Fruit fly (Drosophila melanogaster) whole organism: ENCODE results near the gene CG15368.

ENCODE experiments used
- CG8478 ChIP-seq: fragments of >200 bp; optimal IDR thresholded peaks from 2 replicates; lab custom pipeline; 2018; ENCODE audit warnings: inconsistent platforms
- Dll ChIP-seq: fragments of >200 bp; optimal IDR thresholded peaks from 2 replicates; lab custom pipeline; 2017
- EcR ChIP-seq, 2 experiments: fragments of >200 bp; optimal IDR thresholded peaks; 2 replicates each; lab custom pipeline; 2017; ENCODE audit warnings: missing biosample characterization in 2 of 2, missing genetic modification characterization in 2 of 2, missing genetic modification reagents in 2 of 2
- pan ChIP-seq: fragments of >200 bp; optimal IDR thresholded peaks from 2 replicates; lab custom pipeline; 2017
- psq ChIP-seq: fragments of >200 bp; optimal IDR thresholded peaks from 2 replicates; lab custom pipeline; 2017
- usp ChIP-seq: fragments of >200 bp; optimal IDR thresholded peaks from 2 replicates; lab custom pipeline; 2017; ENCODE audit warnings: missing biosample characterization, missing genetic modification characterization, mixed read lengths

CG15368 gene

DNA sequence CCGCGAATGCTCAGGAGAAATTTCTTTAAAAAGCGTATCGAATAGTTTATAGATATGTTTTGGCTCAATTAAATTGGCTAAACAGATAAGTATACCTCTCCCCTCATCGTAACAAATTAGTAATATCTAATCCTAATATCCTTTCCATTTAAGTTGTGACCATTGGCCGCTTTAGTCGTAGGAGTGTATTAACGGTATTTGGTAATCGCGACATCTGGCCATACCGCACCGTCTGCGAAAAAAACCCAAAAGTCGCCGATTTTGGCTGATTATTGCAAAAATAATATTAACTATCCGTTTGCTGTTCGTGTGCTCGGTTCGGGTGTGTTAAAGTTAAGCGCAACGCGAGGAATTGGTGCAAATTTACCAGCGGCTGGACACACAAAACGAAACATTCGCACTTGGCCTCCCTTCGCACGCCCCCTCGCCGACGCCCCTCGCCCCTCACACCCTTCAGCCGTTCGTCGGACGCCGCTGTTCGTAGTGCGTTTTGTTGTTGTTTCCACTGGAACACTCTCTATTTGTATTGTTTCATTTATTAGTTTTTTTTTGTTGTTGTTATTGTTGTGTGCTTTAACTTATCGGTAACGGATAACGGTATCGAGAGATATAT lies 31.7 kb downstream of the CG15368 start, which contains the start of the genes amx and Dsor1:
Gene amx (minus strand): TSS at position 166 of the 613 bp plus-strand sequence.
Gene Dsor1 (plus strand): TSS at position 172 of the 613 bp plus-strand sequence.
- no peak for TF ChIP-seq EcR (GFP tag; optimal IDR thresholded peaks at IDR 0.05; lab: Kevin White, UChicago)
- no peak for TF ChIP-seq psq
- TF ChIP-seq CG8478 (lab: Kevin White, UChicago): no peak
- no peak for TF ChIP-seq Dll (lab: Kevin White, UChicago)
- no peak for TF ChIP-seq pan
- no peak for TF ChIP-seq usp (GFP tag; lab: Kevin White, UChicago)

DNA sequence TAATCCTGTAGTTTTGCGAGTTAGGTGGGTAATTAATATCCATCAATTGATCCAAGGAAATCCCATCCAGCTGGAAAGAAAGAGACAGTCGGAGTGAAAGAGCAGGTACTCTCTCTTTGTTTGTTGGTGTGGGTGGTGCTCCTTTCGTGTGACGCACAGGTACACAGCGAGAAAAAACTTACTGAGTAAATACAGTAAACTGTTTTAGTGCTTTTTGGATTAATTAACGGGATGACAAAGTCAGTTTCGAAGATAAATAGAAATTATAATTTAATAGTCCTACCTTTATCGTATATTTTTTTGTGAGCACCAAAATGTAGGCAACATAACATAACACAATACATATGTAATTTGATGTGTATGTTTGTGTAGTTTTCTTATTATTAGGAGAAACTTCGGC lies 32.5 kb downstream of the CG15368 start:
- TF ChIP-seq CG8478 (lab: Kevin White, UChicago) (no peak), psq (no peak), usp (GFP tag; lab: Kevin White, UChicago) (no peak), EcR (GFP tag; optimal IDR thresholded peaks at IDR 0.05; lab: Kevin White, UChicago) (no peak), pan (no peak), Dll (lab: Kevin White, UChicago) (no peak)

DNA sequence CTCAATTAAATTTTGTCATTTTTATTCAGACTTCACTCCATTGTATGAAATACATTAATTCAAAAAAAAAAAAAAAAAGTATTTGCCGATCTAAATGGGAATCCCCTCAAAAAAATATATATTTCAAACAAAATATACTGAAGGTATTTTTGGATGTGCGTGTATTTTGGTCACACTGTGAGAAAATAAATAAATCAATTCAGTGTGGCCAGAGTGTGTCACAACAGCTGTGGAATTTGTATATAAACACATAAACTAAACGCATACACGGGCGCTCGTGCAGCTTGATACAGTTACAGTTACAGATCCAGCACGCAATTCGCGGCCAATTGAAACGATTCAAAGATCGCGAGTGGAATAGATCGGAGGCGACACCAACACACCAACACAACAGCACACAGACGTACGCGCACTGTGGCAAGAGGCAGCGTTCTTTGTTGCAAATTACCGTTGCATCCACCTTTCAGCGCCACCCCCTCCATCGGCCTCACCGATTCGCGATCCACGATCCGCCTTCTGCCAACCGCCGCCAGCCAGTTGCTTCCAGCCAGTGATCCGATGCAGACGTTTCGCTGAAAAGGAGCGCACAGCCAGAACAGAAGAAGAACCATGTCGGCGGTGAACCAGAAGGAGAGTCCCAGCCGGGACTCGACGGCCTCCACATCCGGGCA lies 34.7 kb downstream of the CG15368 start, which contains the start of gene CG17754:
Gene CG17754 (plus strand): TSS at position 260 of the 671 bp plus-strand sequence.
- TF ChIP-seq Dll (lab: Kevin White, UChicago) (peak; percentile 30), pan (no peak), CG8478 (lab: Kevin White, UChicago) (no peak), EcR (GFP tag; optimal IDR thresholded peaks at IDR 0.05; lab: Kevin White, UChicago) (no peak)

DNA sequence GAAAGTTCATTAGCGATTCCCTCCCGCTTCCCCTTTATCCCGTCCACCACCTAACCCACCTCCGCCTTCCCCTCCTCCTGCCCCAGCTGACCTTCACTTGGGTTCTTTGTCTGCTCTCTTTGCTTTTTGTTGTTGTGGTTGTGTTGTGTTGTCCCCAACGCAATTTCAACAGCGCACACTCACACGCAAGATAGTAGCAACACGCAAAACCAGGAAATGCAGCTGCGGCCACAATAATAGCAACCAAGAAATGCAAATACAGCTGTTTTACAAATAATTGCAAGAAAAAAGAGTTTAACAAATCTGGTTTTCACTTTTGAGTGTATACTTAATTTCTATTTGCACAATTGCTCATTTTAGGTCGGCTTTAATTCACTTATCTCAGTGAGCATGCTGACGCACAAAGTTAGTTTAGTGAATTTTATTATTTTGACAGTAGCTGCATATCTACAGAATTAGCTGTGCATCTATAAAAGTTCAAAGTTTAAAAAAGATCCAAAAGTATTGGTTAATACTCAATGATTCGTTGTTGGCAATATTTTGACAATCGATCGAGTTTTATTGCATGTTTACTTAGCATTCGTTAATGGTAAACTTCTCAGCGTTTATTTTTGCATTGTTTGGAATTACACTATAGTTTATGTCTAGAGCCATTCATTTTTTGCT lies 35.8 kb downstream of the CG15368 start:
- TF ChIP-seq EcR (GFP tag; optimal IDR thresholded peaks at IDR 0.05; lab: Kevin White, UChicago) (no peak), Dll (lab: Kevin White, UChicago) (no peak), psq (no peak)

DNA sequence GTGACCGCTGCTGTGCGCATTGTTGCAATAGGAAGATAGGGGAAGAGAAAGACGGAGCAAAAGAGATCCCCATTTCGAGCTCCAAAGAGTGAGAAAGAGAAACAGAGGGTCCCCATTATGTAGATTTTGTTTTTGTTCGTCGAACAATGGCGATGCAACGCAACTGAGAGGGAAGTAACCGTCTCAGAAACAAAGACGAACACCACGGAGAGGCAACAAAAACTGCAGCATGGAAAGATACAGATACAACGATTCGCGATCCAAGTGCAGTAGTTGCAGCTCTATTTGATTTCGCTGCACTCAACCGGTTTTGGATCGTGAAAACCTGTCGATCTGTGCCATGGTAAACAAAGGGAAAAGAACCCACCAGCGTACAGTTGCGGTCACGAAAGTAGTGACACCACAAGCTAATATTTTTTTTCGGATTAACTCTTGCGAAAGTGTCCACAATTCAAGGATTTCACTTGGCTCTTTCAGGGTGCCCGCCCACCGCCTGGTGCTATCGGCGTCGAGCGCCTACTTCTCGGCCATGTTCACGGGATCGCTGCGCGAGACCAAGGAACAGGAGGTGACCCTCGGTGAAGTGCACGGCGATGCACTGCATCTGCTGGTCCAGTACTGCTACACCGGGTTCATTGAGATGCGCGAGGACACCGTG lies 36.6 kb downstream of the CG15368 start:
- TF ChIP-seq Dll (lab: Kevin White, UChicago) (no peak), EcR (GFP tag; optimal IDR thresholded peaks at IDR 0.05; lab: Kevin White, UChicago) (no peak), pan (no peak), usp (GFP tag; lab: Kevin White, UChicago) (no peak)

DNA sequence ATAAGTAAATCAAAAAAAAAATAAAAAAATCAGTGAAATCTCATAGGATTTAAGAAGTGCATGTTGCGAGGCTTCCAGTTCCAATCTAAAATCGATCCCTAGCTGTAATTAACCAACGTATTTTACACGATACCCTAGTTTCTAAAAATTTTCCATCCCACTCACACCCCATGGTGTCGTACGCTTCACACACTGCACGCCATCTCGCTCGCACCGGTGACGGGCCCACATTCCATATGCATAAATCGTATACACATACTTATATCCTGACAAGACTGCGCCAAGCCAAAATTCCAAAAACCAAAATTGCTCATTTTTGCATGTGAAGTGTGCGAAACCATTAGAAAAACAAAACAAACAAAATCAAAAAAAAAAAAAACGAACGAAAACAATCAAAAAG lies 39.4 kb downstream of the CG15368 start:
- TF ChIP-seq usp (GFP tag; lab: Kevin White, UChicago) (no peak), pan (no peak), EcR (GFP tag; optimal IDR thresholded peaks at IDR 0.05; lab: Kevin White, UChicago) (no peak), Dll (lab: Kevin White, UChicago) (no peak), psq (no peak), CG8478 (lab: Kevin White, UChicago) (no peak)

DNA sequence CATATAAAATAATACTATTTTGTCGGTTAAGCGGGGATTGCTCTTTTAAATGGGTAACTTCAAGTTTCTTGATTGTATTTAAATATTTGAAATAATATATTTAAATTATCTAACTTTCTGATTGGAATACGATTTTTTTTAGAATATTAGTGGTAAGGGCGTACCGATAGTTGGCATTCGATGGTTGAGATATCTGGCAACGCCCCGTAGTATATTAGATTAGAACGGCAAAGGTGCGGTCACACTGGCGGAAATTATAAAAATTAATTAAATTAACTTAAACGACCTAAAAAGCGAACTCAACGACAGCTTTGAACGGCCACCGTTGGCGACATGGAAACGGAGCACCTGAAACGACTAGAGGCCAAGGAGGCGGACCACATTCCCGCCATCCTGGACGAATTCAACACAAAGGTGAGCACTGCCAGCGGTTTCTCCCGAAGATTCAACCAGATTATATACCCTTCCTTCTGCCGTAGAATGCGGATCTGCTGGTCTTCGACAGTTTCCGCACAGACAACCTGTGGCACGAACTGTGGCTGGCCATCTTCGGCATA lies 40.5 kb downstream of the CG15368 start, which contains the start of gene ric8a:
Gene ric8a (plus strand): TSS at position 205 of the 557 bp plus-strand sequence.
- no peak for TF ChIP-seq CG8478 (lab: Kevin White, UChicago)
- no peak for TF ChIP-seq pan
- TF ChIP-seq psq: no peak
- no peak for TF ChIP-seq EcR (GFP tag; optimal IDR thresholded peaks at IDR 0.05; lab: Kevin White, UChicago)
- no peak for TF ChIP-seq usp (GFP tag; lab: Kevin White, UChicago)
- TF ChIP-seq Dll (lab: Kevin White, UChicago): no peak

DNA sequence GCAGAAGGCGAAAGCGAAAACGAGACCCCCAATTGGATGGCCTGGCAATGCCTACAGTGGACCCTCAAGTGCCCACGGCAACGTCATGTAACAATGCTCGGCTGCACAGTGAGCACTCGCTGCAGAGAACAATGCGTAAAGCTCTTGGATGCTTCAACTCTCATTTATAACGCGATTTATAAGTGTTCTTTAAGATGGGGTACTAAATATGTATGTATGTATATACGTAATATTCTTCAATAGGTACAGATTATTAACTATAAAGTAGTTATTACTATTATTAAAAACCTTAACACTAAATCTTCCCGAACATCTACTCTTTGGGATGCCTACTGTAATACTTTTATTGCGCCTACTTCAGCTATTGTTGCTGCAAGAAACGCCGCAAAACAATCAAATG lies 50.5 kb downstream of the CG15368 start:
- no peak for TF ChIP-seq pan
